Worm (Caenorhabditis elegans) whole organism, young adult: ENCODE results near the gene B0563.7.

Source experiments
- B0035.1 ChIP-seq: sonication (generic microtip); optimal IDR thresholded peaks from 2 replicates; lab custom pipeline; 2016; ENCODE audit warnings: missing genetic modification characterization, mild to moderate bottlenecking, missing compliant biosample characterization, missing genotype, missing genetic modification reagents
- C17E4.6 ChIP-seq: fragments of 200-800 bp; sonication (Bioruptor generic); IDR thresholded peaks from 2 replicates; pipeline ENCODE4 v1.3.6; 2022; ENCODE audit warnings: missing genetic modification reagents, missing genetic modification characterization, missing compliant biosample characterization
- F10E7.11 ChIP-seq: sonication (generic microtip); optimal IDR thresholded peaks from 2 replicates; lab custom pipeline; 2017; ENCODE audit warnings: mild to moderate bottlenecking, missing genetic modification characterization, moderate library complexity, missing compliant biosample characterization
- F49E8.2 ChIP-seq: sonication (generic microtip); optimal IDR thresholded peaks from 3 replicates; lab custom pipeline; 2017; ENCODE audit warnings: missing genetic modification characterization, mild to moderate bottlenecking, missing compliant biosample characterization, antibody characterized with exemption, moderate library complexity; ENCODE audit not compliant: insufficient read depth
- F52B5.7 ChIP-seq: sonication (generic microtip); optimal IDR thresholded peaks from 2 replicates; lab custom pipeline; 2016; ENCODE audit warnings: mild to moderate bottlenecking, missing genetic modification characterization, missing compliant biosample characterization
- F57A8.1 ChIP-seq: fragments of 200-800 bp; sonication (Bioruptor generic); optimal IDR thresholded peaks from 2 replicates; lab custom pipeline; 2018; ENCODE audit warnings: mild to moderate bottlenecking, missing genetic modification characterization, moderate library complexity, missing compliant biosample characterization
- K12H6.12 ChIP-seq: fragments of 200-800 bp; sonication (Bioruptor generic); optimal IDR thresholded peaks from 2 replicates; lab custom pipeline; 2018; ENCODE audit warnings: mild to moderate bottlenecking, missing genetic modification characterization, missing compliant biosample characterization
- Y79H2A.3 ChIP-seq: fragments of 200-800 bp; sonication (Bioruptor generic); conservative IDR thresholded peaks from 2 replicates; pipeline ENCODE4 v1.3.6; 2022; ENCODE audit warnings: missing genetic modification reagents, missing genetic modification characterization, missing compliant biosample characterization
- Y95B8A.8 ChIP-seq: fragments of 200-800 bp; sonication (Bioruptor generic); IDR thresholded peaks from 2 replicates; pipeline ENCODE4 v1.3.6; 2022; ENCODE audit warnings: missing genetic modification reagents, missing genetic modification characterization, missing compliant biosample characterization
- akir-1 ChIP-seq: fragments of 200-800 bp; sonication (Bioruptor generic); optimal IDR thresholded peaks from 2 replicates; lab custom pipeline; 2018; ENCODE audit warnings: mild to moderate bottlenecking, missing genetic modification characterization, moderate library complexity, missing compliant biosample characterization
- ama-1 ChIP-seq, 3 experiments: fragments of 150-350 bp in 1 of 3; sonication (generic microtip) in 2 of 3; optimal IDR thresholded peaks; 2 replicates each; lab custom pipeline; 2014 to 2018; ENCODE audit warnings: missing biosample characterization in 2 of 3, missing genetic modification characterization in 2 of 3, missing genetic modification reagents in 2 of 3
- attf-5 ChIP-seq: fragments of 200-800 bp; sonication (Bioruptor generic); optimal IDR thresholded peaks from 2 replicates; lab custom pipeline; 2018; ENCODE audit warnings: mild to moderate bottlenecking, missing genetic modification characterization, missing compliant biosample characterization
- cebp-1 ChIP-seq, 2 experiments: fragments of 200-800 bp in 1 of 2; sonication (Bioruptor generic) in 1 of 2; sonication (generic microtip) in 1 of 2; IDR thresholded peaks in 1 of 2; optimal IDR thresholded peaks in 1 of 2; 2 replicates each; pipeline versions ENCODE4 v1.3.6 to Lab custom; 2017 to 2022; ENCODE audit warnings: missing compliant biosample characterization in 2 of 2, missing genetic modification characterization in 2 of 2, mild to moderate bottlenecking in 1 of 2, missing genetic modification reagents in 1 of 2, moderate library complexity in 1 of 2
- ceh-27 ChIP-seq: fragments of 200-800 bp; sonication (Bioruptor generic); optimal IDR thresholded peaks from 2 replicates; lab custom pipeline; 2018; ENCODE audit warnings: mild to moderate bottlenecking, missing genetic modification characterization, moderate library complexity, missing compliant biosample characterization
- ceh-58 ChIP-seq: fragments of 200-800 bp; sonication (Bioruptor generic); IDR thresholded peaks from 2 replicates; pipeline ENCODE4 v1.3.6; 2022; ENCODE audit warnings: missing genetic modification characterization, missing compliant biosample characterization
- ceh-91 ChIP-seq: fragments of 200-800 bp; sonication (Bioruptor generic); IDR thresholded peaks from 2 replicates; pipeline ENCODE4 v1.3.6; 2022; ENCODE audit warnings: missing genetic modification reagents, missing genetic modification characterization, missing compliant biosample characterization
- dox-1 ChIP-seq: fragments of 200-800 bp; sonication (Bioruptor generic); IDR thresholded peaks from 2 replicates; pipeline ENCODE4 v1.3.6; 2022; ENCODE audit warnings: missing genetic modification reagents, missing genetic modification characterization, missing compliant biosample characterization
- egrh-3 ChIP-seq: fragments of 200-800 bp; sonication (Bioruptor generic); IDR thresholded peaks from 2 replicates; pipeline ENCODE4 v1.3.6; 2022; ENCODE audit warnings: missing genetic modification reagents, missing genetic modification characterization, missing compliant biosample characterization
- ets-4 ChIP-seq: fragments of 200-800 bp; sonication (Bioruptor generic); optimal IDR thresholded peaks from 2 replicates; lab custom pipeline; 2018; ENCODE audit warnings: mild to moderate bottlenecking, missing genetic modification characterization, missing compliant biosample characterization
- hlh-12 ChIP-seq: sonication (generic microtip); optimal IDR thresholded peaks from 2 replicates; lab custom pipeline; 2016; ENCODE audit warnings: missing genetic modification characterization, missing compliant biosample characterization
- hlh-26 ChIP-seq: fragments of 200-800 bp; sonication (Bioruptor generic); conservative IDR thresholded peaks from 2 replicates; pipeline ENCODE4 v1.3.6; 2022; ENCODE audit warnings: missing genetic modification reagents, missing genetic modification characterization, missing compliant biosample characterization
- hmg-1.2 ChIP-seq: fragments of 200-800 bp; sonication (Bioruptor generic); IDR thresholded peaks from 2 replicates; pipeline ENCODE4 v1.3.6; 2022; ENCODE audit warnings: missing genetic modification reagents, missing genetic modification characterization, missing compliant biosample characterization
- hmg-20 ChIP-seq: fragments of 200-800 bp; sonication (Bioruptor generic); IDR thresholded peaks from 2 replicates; pipeline ENCODE4 v1.3.6; 2022; ENCODE audit warnings: missing genetic modification reagents, missing genetic modification characterization, missing compliant biosample characterization
- hrde-1 ChIP-seq: sonication (generic microtip); optimal IDR thresholded peaks from 2 replicates; lab custom pipeline; 2016; ENCODE audit warnings: missing genetic modification characterization, mild to moderate bottlenecking, missing compliant biosample characterization, moderate library complexity, missing genotype, missing genetic modification reagents, borderline replicate concordance
- let-526 ChIP-seq: fragments of 200-800 bp; sonication (Bioruptor generic); IDR thresholded peaks from 2 replicates; pipeline ENCODE4 v1.3.6; 2022; ENCODE audit warnings: missing genetic modification reagents, missing genetic modification characterization, missing compliant biosample characterization
- lin-54 ChIP-seq: fragments of 200-800 bp; sonication (Bioruptor generic); optimal IDR thresholded peaks from 2 replicates; lab custom pipeline; 2018; ENCODE audit warnings: mild to moderate bottlenecking, missing genetic modification characterization, missing compliant biosample characterization
- lsy-27 ChIP-seq: sonication (generic microtip); optimal IDR thresholded peaks from 2 replicates; lab custom pipeline; 2017; ENCODE audit warnings: missing genetic modification characterization, mild to moderate bottlenecking, missing compliant biosample characterization, antibody characterized with exemption, missing genotype, borderline replicate concordance; ENCODE audit not compliant: insufficient read depth
- mcd-1 ChIP-seq: fragments of 200-800 bp; sonication (Bioruptor generic); IDR thresholded peaks from 2 replicates; pipeline ENCODE4 v1.3.6; 2022; ENCODE audit warnings: missing genetic modification reagents, missing genetic modification characterization, missing compliant biosample characterization
- nhr-120 ChIP-seq: fragments of 200-800 bp; sonication (Bioruptor generic); IDR thresholded peaks from 2 replicates; pipeline ENCODE4 v1.3.6; 2022; ENCODE audit warnings: missing genetic modification characterization, missing compliant biosample characterization
- nhr-80 ChIP-seq: sonication (generic microtip); optimal IDR thresholded peaks from 2 replicates; lab custom pipeline; 2016; ENCODE audit warnings: missing genetic modification characterization, missing compliant biosample characterization
- pbrm-1 ChIP-seq: fragments of 200-800 bp; sonication (Bioruptor generic); IDR thresholded peaks from 2 replicates; pipeline ENCODE4 v1.3.6; 2022; ENCODE audit warnings: missing genetic modification reagents, missing genetic modification characterization, missing compliant biosample characterization
- pha-4 ChIP-seq: fragments of 150-350 bp; sonication (generic microtip); optimal IDR thresholded peaks from 2 replicates; lab custom pipeline; 2014; ENCODE audit warnings: missing biosample characterization, missing genetic modification reagents, missing genetic modification characterization
- rcor-1 ChIP-seq: fragments of 200-800 bp; sonication (Bioruptor generic); IDR thresholded peaks from 2 replicates; pipeline ENCODE4 v1.3.6; 2022; ENCODE audit warnings: missing genetic modification reagents, missing genetic modification characterization, missing compliant biosample characterization
- tbp1 ChIP-seq: fragments of 200-800 bp; sonication (Bioruptor generic); optimal IDR thresholded peaks from 2 replicates; lab custom pipeline; 2018; ENCODE audit warnings: mild to moderate bottlenecking, missing genetic modification characterization, missing compliant biosample characterization
- tbx-9 ChIP-seq: sonication (generic microtip); optimal IDR thresholded peaks from 2 replicates; lab custom pipeline; 2016; ENCODE audit warnings: borderline replicate concordance, missing genetic modification characterization, inconsistent platforms, missing compliant biosample characterization
- zfh-2 ChIP-seq: fragments of 200-800 bp; sonication (Bioruptor generic); conservative IDR thresholded peaks from 2 replicates; pipeline ENCODE4 v1.3.6; 2022; ENCODE audit warnings: missing genetic modification reagents, missing genetic modification characterization, missing compliant biosample characterization
- ztf-3 ChIP-seq: fragments of 200-800 bp; sonication (Bioruptor generic); optimal IDR thresholded peaks from 2 replicates; lab custom pipeline; 2018; ENCODE audit warnings: mild to moderate bottlenecking, missing genetic modification characterization, missing compliant biosample characterization
- ztf-6 ChIP-seq: fragments of 200-800 bp; sonication (Bioruptor generic); IDR thresholded peaks from 2 replicates; pipeline ENCODE4 v1.3.6; 2022; ENCODE audit warnings: missing genetic modification reagents, missing genetic modification characterization, missing compliant biosample characterization

The B0563.7 gene

DNA sequence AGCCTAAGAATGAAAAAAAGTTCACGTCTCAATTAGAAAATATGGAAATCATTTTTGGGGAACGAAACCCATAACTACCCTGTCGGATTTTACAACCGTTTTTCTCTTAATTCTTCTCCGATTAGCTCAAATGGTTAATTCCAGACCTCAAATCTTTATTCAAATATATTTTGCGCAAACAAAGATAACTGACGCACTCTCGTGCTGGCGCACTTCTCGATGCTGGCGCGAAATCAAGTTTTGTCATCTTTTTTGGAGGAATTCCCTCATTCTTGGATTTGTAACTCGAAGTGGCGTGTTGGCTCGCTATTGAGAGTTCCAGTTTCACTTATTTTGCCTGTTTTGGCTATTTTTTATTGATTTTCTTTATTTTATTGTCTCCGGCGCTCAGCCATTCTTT is 36.6 kb downstream of the B0563.7 start (continued):
- no peak for TF ChIP-seq rcor-1 (GFP tag; lab: Robert Waterston, UW)
- no peak for TF ChIP-seq F10E7.11 (tag; lab: Kevin White, UChicago)
- no peak for TF ChIP-seq ztf-6 (GFP tag; lab: Robert Waterston, UW)
- TF ChIP-seq ceh-58 (GFP tag; lab: Robert Waterston, UW) = no peak
- no peak for TF ChIP-seq C17E4.6
- no peak for TF ChIP-seq Y79H2A.3
- no peak for TF ChIP-seq ama-1 (optimal IDR thresholded peaks at IDR 0.05; lab: Kevin White, UChicago)
- TF ChIP-seq ama-1 (GFP tag; optimal IDR thresholded peaks at IDR 0.05; lab: Kevin White, UChicago) = no peak
- no peak for TF ChIP-seq hrde-1 (tag; lab: Kevin White, UChicago)
- no peak for TF ChIP-seq akir-1 (GFP tag; lab: Kevin White, UChicago)
- TF ChIP-seq hmg-1.2 (GFP tag; lab: Robert Waterston, UW) = no peak
- no peak for TF ChIP-seq hlh-12
- TF ChIP-seq egrh-3 (GFP tag; lab: Robert Waterston, UW) = no peak

DNA sequence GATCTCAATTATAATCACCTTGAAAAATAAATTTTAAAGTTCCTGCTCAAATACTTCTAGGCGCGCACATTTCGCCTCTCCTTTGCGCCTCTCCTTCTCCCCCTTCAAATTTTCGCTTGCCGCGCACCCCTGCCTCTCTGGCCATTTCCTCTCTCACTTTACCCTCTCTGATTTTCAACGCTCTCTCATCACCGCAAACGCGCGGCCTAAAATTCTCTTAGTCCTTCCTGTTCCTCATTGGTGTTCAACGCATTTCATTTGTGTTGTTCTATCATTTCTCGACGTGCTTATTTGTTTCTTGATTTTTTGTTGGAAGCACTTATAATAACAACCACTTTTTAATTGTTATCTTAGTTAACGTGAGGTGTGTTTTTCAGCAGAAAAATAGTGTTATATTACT is 40.3 kb downstream of the B0563.7 start, which contains the start of gene C25A11.2:
Gene C25A11.2, plus strand, starts transcription at position 238 of the 400 bp plus-strand sequence.
- TF ChIP-seq ceh-91 = no peak
- 0 out of 2 replicates have a peak, but pooled peaks have one; percentile 13 for TF ChIP-seq egrh-3 (GFP tag; lab: Robert Waterston, UW)
- no peak for TF ChIP-seq attf-5 (GFP tag; lab: Kevin White, UChicago)
- peak; percentile 76 for TF ChIP-seq dox-1
- TF ChIP-seq C17E4.6 = no peak
- TF ChIP-seq ets-4 (GFP tag; lab: Kevin White, UChicago) = no peak
- peak; percentile 41; the same call in 1 of the 2 replicates for TF ChIP-seq mcd-1
- 0 out of 2 replicates have a peak, but pooled peaks have one; percentile 20 for TF ChIP-seq pbrm-1 (GFP tag; lab: Robert Waterston, UW)
- TF ChIP-seq Y79H2A.3 = no peak
- no peak for TF ChIP-seq F49E8.2 (tag; lab: Kevin White, UChicago)
- peak; percentile 20 for TF ChIP-seq K12H6.12 (tag; lab: Kevin White, UChicago)
- TF ChIP-seq nhr-80 = peak; percentile 25
- TF ChIP-seq ceh-27 (GFP tag; lab: Kevin White, UChicago) = peak; percentile 34
- TF ChIP-seq ztf-3 = no peak
- peak; percentile 75; the same call in 1 of the 2 replicates for TF ChIP-seq hmg-1.2 (GFP tag; lab: Robert Waterston, UW)
- peak; percentile 78 for TF ChIP-seq zfh-2 (GFP tag; lab: Robert Waterston, UW)
- peak; percentile 11 for TF ChIP-seq lin-54 (GFP tag; lab: Kevin White, UChicago)

DNA sequence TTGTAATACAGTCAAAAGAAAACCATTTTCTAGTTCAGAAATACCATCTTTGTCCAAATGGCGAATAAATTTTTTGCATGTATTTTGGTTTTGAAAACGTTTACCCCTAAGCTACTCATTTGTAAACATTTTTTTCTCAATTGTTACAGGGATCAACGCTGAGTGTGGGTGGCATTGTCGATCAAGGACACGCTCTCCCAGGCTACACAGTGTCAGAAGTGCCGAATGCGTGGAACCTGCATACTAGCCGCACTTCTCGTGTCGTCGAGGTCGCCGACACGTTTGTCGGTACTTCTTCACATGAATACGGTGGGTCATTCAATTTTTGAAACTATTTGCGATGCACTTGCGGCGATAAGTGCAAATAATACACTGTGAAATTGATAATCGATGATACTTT is 42.5 kb downstream of the B0563.7 start:
- TF ChIP-seq C17E4.6 = no peak
- TF ChIP-seq pha-4 (tag; lab: Kevin White, UChicago) = no peak
- no peak for TF ChIP-seq let-526
- TF ChIP-seq nhr-120 (GFP tag; lab: Robert Waterston, UW) = no peak
- no peak for TF ChIP-seq Y95B8A.8 (GFP tag; lab: Robert Waterston, UW)

DNA sequence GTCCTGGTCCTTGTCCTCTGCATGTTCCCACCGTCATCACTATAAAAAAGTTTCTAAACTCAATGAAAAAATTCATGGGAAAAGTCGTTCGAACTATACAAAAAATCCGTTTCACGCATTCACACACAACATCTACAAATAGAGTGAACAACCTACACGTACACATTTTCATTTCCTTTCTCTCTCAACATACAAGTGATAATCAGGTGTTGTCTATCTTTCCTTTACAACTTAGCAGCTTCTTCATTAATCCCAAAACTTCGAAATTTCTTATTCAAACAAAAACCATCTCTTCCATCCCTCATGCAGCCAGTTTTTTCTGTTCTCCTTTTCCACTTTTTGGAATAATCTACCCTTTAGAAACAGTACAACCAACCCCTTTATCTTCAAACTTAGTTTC is 46.2 kb downstream of the B0563.7 start:
- no peak for TF ChIP-seq hlh-26 (GFP tag; lab: Robert Waterston, UW)
- TF ChIP-seq ztf-6 (GFP tag; lab: Robert Waterston, UW) = no peak
- no peak for TF ChIP-seq hmg-20 (GFP tag; lab: Robert Waterston, UW)
- no peak for TF ChIP-seq F10E7.11 (tag; lab: Kevin White, UChicago)
- TF ChIP-seq F52B5.7 (tag; lab: Kevin White, UChicago) = no peak
- no peak for TF ChIP-seq cebp-1 (GFP tag; IDR thresholded peaks at IDR 0.05; lab: Robert Waterston, UW)
- no peak for TF ChIP-seq cebp-1 (tag; optimal IDR thresholded peaks at IDR 0.05; lab: Kevin White, UChicago)
- no peak for TF ChIP-seq hrde-1 (tag; lab: Kevin White, UChicago)
- no peak for TF ChIP-seq pbrm-1 (GFP tag; lab: Robert Waterston, UW)
- no peak for TF ChIP-seq tbp1 (GFP tag; lab: Kevin White, UChicago)
- no peak for TF ChIP-seq F57A8.1
- TF ChIP-seq B0035.1 (tag; lab: Kevin White, UChicago) = no peak
- TF ChIP-seq tbx-9 (tag; lab: Kevin White, UChicago) = no peak
- TF ChIP-seq lsy-27 (tag; lab: Kevin White, UChicago) = no peak
